Fruit fly (Drosophila melanogaster) whole organism, embryonic: ENCODE results near the gene CG43678.

Source experiments
- C15 ChIP-seq: fragments of 200-800 bp; sonication (Bioruptor generic); IDR thresholded peaks from 3 replicates; pipeline ENCODE4 v1.3.6; 2022; ENCODE audit warnings: missing biosample characterization, missing genetic modification characterization
- CG10462 ChIP-seq: fragments of 200-800 bp; sonication (Bioruptor generic); optimal IDR thresholded peaks from 2 replicates; lab custom pipeline; 2016; ENCODE audit warnings: missing biosample characterization, missing genetic modification characterization
- CG10543 ChIP-seq: fragments of 200-800 bp; sonication (Bioruptor generic); optimal IDR thresholded peaks from 3 replicates; lab custom pipeline; 2017; ENCODE audit warnings: missing biosample characterization, mild to moderate bottlenecking, missing genetic modification characterization, moderate library complexity
- CG11695 ChIP-seq: fragments of 200-800 bp; sonication (Bioruptor generic); IDR thresholded peaks from 3 replicates; pipeline ENCODE4 v1.3.6; 2022; ENCODE audit warnings: missing biosample characterization, missing genetic modification characterization
- CG11723 ChIP-seq: fragments of 200-800 bp; sonication (Bioruptor generic); optimal IDR thresholded peaks from 2 replicates; lab custom pipeline; 2017; ENCODE audit warnings: missing biosample characterization, mild to moderate bottlenecking, missing genetic modification characterization
- CG12744 ChIP-seq: fragments of 200-800 bp; sonication (Bioruptor generic); optimal IDR thresholded peaks from 2 replicates; lab custom pipeline; 2016; ENCODE audit warnings: missing biosample characterization, missing genetic modification characterization
- CG13894 ChIP-seq: fragments of 200-800 bp; sonication (Bioruptor generic); optimal IDR thresholded peaks from 3 replicates; lab custom pipeline; 2018; ENCODE audit warnings: missing biosample characterization, mild to moderate bottlenecking, missing genetic modification characterization, moderate library complexity
- CG1529 ChIP-seq: fragments of 200-800 bp; sonication (Bioruptor generic); optimal IDR thresholded peaks from 3 replicates; lab custom pipeline; 2018; ENCODE audit warnings: missing biosample characterization, missing genetic modification characterization
- CG16779 ChIP-seq: fragments of 200-800 bp; sonication (Bioruptor generic); IDR thresholded peaks from 2 replicates; pipeline ENCODE4 v1.3.6; 2022; ENCODE audit warnings: missing biosample characterization, missing genetic modification characterization
- CG16863 ChIP-seq: fragments of 200-800 bp; sonication (Bioruptor generic); optimal IDR thresholded peaks from 3 replicates; lab custom pipeline; 2016; ENCODE audit warnings: missing biosample characterization, missing genetic modification characterization
- CG17802 ChIP-seq: fragments of 200-800 bp; sonication (Bioruptor generic); optimal IDR thresholded peaks from 2 replicates; lab custom pipeline; 2018; ENCODE audit warnings: missing biosample characterization, mild to moderate bottlenecking, missing genetic modification characterization, moderate library complexity
- CG30020 ChIP-seq: fragments of 200-800 bp; optimal IDR thresholded peaks from 2 replicates; lab custom pipeline; 2019; ENCODE audit warnings: missing biosample characterization, mild to moderate bottlenecking, missing genetic modification characterization, moderate library complexity
- CG31365 ChIP-seq: fragments of 200-800 bp; sonication (Bioruptor generic); optimal IDR thresholded peaks from 2 replicates; lab custom pipeline; 2018; ENCODE audit warnings: missing biosample characterization, mild to moderate bottlenecking, missing genetic modification characterization
- CG34376 ChIP-seq: fragments of 200-800 bp; sonication (Bioruptor generic); optimal IDR thresholded peaks from 2 replicates; lab custom pipeline; 2018; ENCODE audit warnings: missing biosample characterization, mild to moderate bottlenecking, missing genetic modification characterization
- CG3995 ChIP-seq: fragments of 200-800 bp; sonication (Bioruptor generic); optimal IDR thresholded peaks from 3 replicates; lab custom pipeline; 2016; ENCODE audit warnings: missing biosample characterization, missing genetic modification characterization
- CG42726 ChIP-seq: fragments of 200-800 bp; sonication (Bioruptor generic); IDR thresholded peaks from 2 replicates; pipeline ENCODE4 v1.3.6; 2022; ENCODE audit warnings: missing biosample characterization, missing genetic modification characterization; ENCODE audit not compliant: partially characterized antibody
- CG4404 ChIP-seq: fragments of 200-800 bp; sonication (Bioruptor generic); IDR thresholded peaks from 2 replicates; pipeline ENCODE4 v1.3.6; 2022; ENCODE audit warnings: missing biosample characterization, missing genetic modification characterization
- CG4424 ChIP-seq: fragments of 200-800 bp; sonication (Bioruptor generic); optimal IDR thresholded peaks from 3 replicates; lab custom pipeline; 2016; ENCODE audit warnings: missing biosample characterization, missing genetic modification characterization
- CG6765 ChIP-seq: fragments of 200-800 bp; sonication (Bioruptor generic); optimal IDR thresholded peaks from 3 replicates; lab custom pipeline; 2017; ENCODE audit warnings: missing biosample characterization, mild to moderate bottlenecking, missing genetic modification characterization
- CG8089 ChIP-seq: fragments of 200-800 bp; sonication (Bioruptor generic); optimal IDR thresholded peaks from 3 replicates; lab custom pipeline; 2016; ENCODE audit warnings: missing biosample characterization, missing genetic modification characterization
- CHES-1-like ChIP-seq: fragments of 200-800 bp; sonication (Bioruptor generic); optimal IDR thresholded peaks from 2 replicates; lab custom pipeline; 2016; ENCODE audit warnings: missing biosample characterization, missing genetic modification characterization
- Dfd ChIP-seq, 2 experiments: fragments of >200 bp; optimal IDR thresholded peaks; 2 replicates each; lab custom pipeline; 2017; ENCODE audit warnings: missing biosample characterization in 2 of 2, missing genetic modification characterization in 2 of 2
- ERR ChIP-seq: fragments of 200-800 bp; sonication (Bioruptor generic); optimal IDR thresholded peaks from 2 replicates; lab custom pipeline; 2016; ENCODE audit warnings: missing biosample characterization, missing genetic modification characterization
- Hand ChIP-seq: fragments of 200-800 bp; sonication (Bioruptor generic); optimal IDR thresholded peaks from 2 replicates; lab custom pipeline; 2017; ENCODE audit warnings: mild to moderate bottlenecking, missing biosample characterization, missing genetic modification reagents, missing genetic modification characterization
- Lim3 ChIP-seq: fragments of 200-800 bp; sonication (Bioruptor generic); IDR thresholded peaks from 2 replicates; pipeline ENCODE4 v1.3.6; 2022; ENCODE audit warnings: missing biosample characterization, missing genetic modification characterization
- MESR4 ChIP-seq: fragments of 200-800 bp; sonication (Bioruptor generic); optimal IDR thresholded peaks from 2 replicates; lab custom pipeline; 2018; ENCODE audit warnings: missing biosample characterization, mild to moderate bottlenecking, missing genetic modification characterization, moderate library complexity
- NfI ChIP-seq: fragments of 200-800 bp; sonication (Bioruptor generic); optimal IDR thresholded peaks from 3 replicates; lab custom pipeline; 2018; ENCODE audit warnings: missing biosample characterization, mild to moderate bottlenecking, missing genetic modification characterization, moderate library complexity
- Six4 ChIP-seq: fragments of 200-800 bp; sonication (Bioruptor generic); optimal IDR thresholded peaks from 2 replicates; lab custom pipeline; 2016; ENCODE audit warnings: missing biosample characterization, missing genetic modification characterization
- Spps ChIP-seq: fragments of 200-800 bp; sonication (Bioruptor generic); optimal IDR thresholded peaks from 2 replicates; lab custom pipeline; 2018; ENCODE audit warnings: missing biosample characterization, mild to moderate bottlenecking, missing genetic modification characterization
- bbx ChIP-seq: fragments of 200-800 bp; sonication (Bioruptor generic); IDR thresholded peaks from 2 replicates; pipeline ENCODE4 v1.3.6; 2022; ENCODE audit warnings: missing biosample characterization, missing genetic modification characterization; ENCODE audit not compliant: partially characterized antibody
- bowl ChIP-seq: fragments of 200-800 bp; sonication (Bioruptor generic); IDR thresholded peaks from 2 replicates; pipeline ENCODE4 v1.3.6; 2022; ENCODE audit warnings: missing biosample characterization, missing genetic modification characterization
- crc ChIP-seq: fragments of 200-800 bp; sonication (Bioruptor generic); optimal IDR thresholded peaks from 2 replicates; lab custom pipeline; 2016; ENCODE audit warnings: missing biosample characterization, missing genetic modification characterization
- cwo ChIP-seq: fragments of 200-800 bp; sonication (Bioruptor generic); optimal IDR thresholded peaks from 3 replicates; lab custom pipeline; 2017; ENCODE audit warnings: missing biosample characterization, missing genetic modification characterization, mild to moderate bottlenecking, moderate library complexity, missing genetic modification reagents
- gem ChIP-seq: fragments of 200-800 bp; sonication (Bioruptor generic); optimal IDR thresholded peaks from 2 replicates; lab custom pipeline; 2019; ENCODE audit warnings: missing biosample characterization, mild to moderate bottlenecking, missing genetic modification characterization, moderate library complexity
- gro ChIP-seq: fragments of 200-800 bp; sonication (Bioruptor generic); optimal IDR thresholded peaks from 2 replicates; lab custom pipeline; 2016; ENCODE audit warnings: missing biosample characterization, missing genetic modification characterization
- hth ChIP-seq: fragments of >200 bp; optimal IDR thresholded peaks from 2 replicates; lab custom pipeline; 2017; ENCODE audit warnings: inconsistent platforms
- jing ChIP-seq: fragments of 200-800 bp; sonication (Bioruptor generic); optimal IDR thresholded peaks from 2 replicates; lab custom pipeline; 2018; ENCODE audit warnings: missing biosample characterization, mild to moderate bottlenecking, missing genetic modification characterization
- knrl ChIP-seq: fragments of 200-800 bp; sonication (Bioruptor generic); IDR thresholded peaks from 3 replicates; pipeline ENCODE4 v1.3.6; 2022; ENCODE audit warnings: missing biosample characterization, missing genetic modification characterization; ENCODE audit not compliant: partially characterized antibody
- nom ChIP-seq: fragments of 200-800 bp; sonication (Bioruptor generic); optimal IDR thresholded peaks from 2 replicates; lab custom pipeline; 2017; ENCODE audit warnings: missing biosample characterization, missing genetic modification characterization, mild to moderate bottlenecking, moderate library complexity, missing genetic modification reagents
- pan ChIP-seq, 4 experiments: fragments of >200 bp in 3 of 4; fragments of 200-800 bp in 1 of 4; sonication (Bioruptor generic) in 1 of 4; optimal IDR thresholded peaks in 3 of 4; IDR thresholded peaks in 1 of 4; 2 replicates each; pipeline versions ENCODE4 v1.3.6 to Lab custom; 2017 to 2022; ENCODE audit warnings: missing biosample characterization in 2 of 4, missing genetic modification characterization in 2 of 4, mixed read lengths in 1 of 4
- peb ChIP-seq: fragments of 200-800 bp; sonication (Bioruptor generic); IDR thresholded peaks from 2 replicates; pipeline ENCODE4 v1.3.6; 2022; ENCODE audit warnings: missing biosample characterization, missing genetic modification characterization
- run ChIP-seq: fragments of 200-800 bp; sonication (Bioruptor generic); optimal IDR thresholded peaks from 3 replicates; lab custom pipeline; 2018; ENCODE audit warnings: missing biosample characterization, mild to moderate bottlenecking, missing genetic modification characterization
- sima ChIP-seq: fragments of 200-800 bp; sonication (Bioruptor generic); optimal IDR thresholded peaks from 2 replicates; lab custom pipeline; 2016; ENCODE audit warnings: missing biosample characterization, missing genetic modification characterization
- so ChIP-seq: fragments of 200-800 bp; sonication (Bioruptor generic); IDR thresholded peaks from 3 replicates; pipeline ENCODE4 v1.3.6; 2022; ENCODE audit warnings: missing biosample characterization, missing genetic modification characterization
- toy ChIP-seq: fragments of 200-800 bp; sonication (Bioruptor generic); IDR thresholded peaks from 2 replicates; pipeline ENCODE4 v1.3.6; 2022; ENCODE audit warnings: missing biosample characterization, missing genetic modification characterization
- twi ChIP-seq: fragments of 200-800 bp; optimal IDR thresholded peaks from 2 replicates; lab custom pipeline; 2019; ENCODE audit warnings: missing biosample characterization, mild to moderate bottlenecking, missing genetic modification characterization, moderate library complexity
- unc-4 ChIP-seq: fragments of 200-800 bp; sonication (Bioruptor generic); IDR thresholded peaks from 2 replicates; pipeline ENCODE4 v1.3.6; 2022; ENCODE audit warnings: missing biosample characterization, missing genetic modification characterization; ENCODE audit not compliant: partially characterized antibody
- usp ChIP-seq: fragments of >200 bp; optimal IDR thresholded peaks from 2 replicates; lab custom pipeline; 2017; ENCODE audit warnings: missing biosample characterization, missing genetic modification characterization
- z ChIP-seq: fragments of 200-800 bp; sonication (Bioruptor generic); IDR thresholded peaks from 3 replicates; pipeline ENCODE4 v1.3.6; 2022; ENCODE audit warnings: missing biosample characterization, missing genetic modification characterization

CG43678 gene

DNA sequence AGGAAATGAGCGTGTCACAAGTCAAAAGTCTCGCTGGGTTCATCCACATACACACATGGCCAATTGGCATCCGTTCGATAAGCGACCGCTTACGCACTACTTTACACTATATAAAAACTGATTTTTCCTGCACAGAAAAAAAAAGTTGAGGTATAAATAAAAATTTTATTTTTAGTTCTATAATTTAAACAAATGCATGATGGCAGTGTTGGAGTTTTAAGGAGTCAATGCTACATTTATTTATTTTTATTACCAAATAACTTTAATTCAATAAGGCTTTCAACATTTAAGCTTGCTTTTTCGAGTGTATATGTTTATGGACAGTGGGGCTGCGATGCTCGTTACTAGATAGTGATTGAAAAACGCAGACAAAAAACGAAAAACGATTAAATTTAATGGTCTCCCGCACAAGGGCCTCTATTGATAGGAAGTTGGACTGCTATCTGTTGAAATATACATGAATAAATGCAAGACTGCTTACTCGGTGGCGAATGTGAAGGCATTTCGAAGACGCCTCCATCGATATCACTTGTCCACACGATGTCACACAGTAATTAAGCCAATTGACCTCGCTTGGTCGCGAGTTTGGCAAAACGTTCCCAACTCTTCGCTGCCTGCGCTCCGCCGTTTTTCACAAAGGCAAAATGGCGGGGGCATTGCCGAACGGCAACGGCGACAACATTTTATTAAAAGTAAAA is 37.5 kb downstream of the CG43678 start:
- TF ChIP-seq CG31365 (tag; lab: Kevin White, UChicago) (no peak), MESR4 (GFP tag; lab: Kevin White, UChicago) (no peak), Hand (GFP tag; lab: Kevin White, UChicago) (peak; percentile 27), knrl (GFP tag; lab: Robert Waterston, UW) (no peak), CG8089 (GFP tag; lab: Kevin White, UChicago) (no peak), Lim3 (GFP tag; lab: Robert Waterston, UW) (0 out of 2 replicates have a peak, but pooled peaks have one; percentile 63), CG34376 (GFP tag; lab: Kevin White, UChicago) (no peak), CG16863 (GFP tag; lab: Kevin White, UChicago) (peak; percentile 29), peb (0 out of 2 replicates have a peak, but pooled peaks have one; percentile 49), toy (GFP tag; lab: Robert Waterston, UW) (no peak), sima (GFP tag; lab: Kevin White, UChicago) (no peak), bowl (GFP tag; lab: Robert Waterston, UW) (no peak), NfI (GFP tag; lab: Kevin White, UChicago) (peak; percentile 37), usp (no peak), pan (optimal IDR thresholded peaks at IDR 0.05; lab: Kevin White, UChicago) (no peak), pan (GFP tag; optimal IDR thresholded peaks at IDR 0.05 in 1 of 2, IDR thresholded peaks at IDR 0.05 in 1 of 2) (peak in 1 of 2 experiments; percentile 84), run (tag; lab: Kevin White, UChicago) (peak; percentile 63), hth (lab: Kevin White, UChicago) (no peak), CG6765 (peak; percentile 9), jing (GFP tag; lab: Kevin White, UChicago) (peak; percentile 40), twi (tag; lab: Kevin White, UChicago) (peak; percentile 61), C15 (GFP tag; lab: Robert Waterston, UW) (no peak), Six4 (peak; percentile 66), CG10462 (GFP tag; lab: Kevin White, UChicago) (no peak), ERR (GFP tag; lab: Kevin White, UChicago) (no peak), bbx (GFP tag; lab: Robert Waterston, UW) (no peak), crc (GFP tag; lab: Kevin White, UChicago) (no peak), Dfd (GFP tag; optimal IDR thresholded peaks at IDR 0.05; lab: Kevin White, UChicago) (no peak), CG11695 (GFP tag; lab: Robert Waterston, UW) (peak; percentile 73), gem (tag; lab: Kevin White, UChicago) (peak; percentile 93), gro (no peak), nom (GFP tag; lab: Kevin White, UChicago) (peak; percentile 55), CG10543 (peak; percentile 7), CG4424 (GFP tag; lab: Kevin White, UChicago) (peak; percentile 78), CG4404 (GFP tag; lab: Robert Waterston, UW) (peak; percentile 50), CG3995 (no peak), Spps (tag; lab: Kevin White, UChicago) (peak; percentile 76), CG11723 (GFP tag; lab: Kevin White, UChicago) (peak; percentile 51), unc-4 (GFP tag; lab: Robert Waterston, UW) (no peak), so (GFP tag; lab: Robert Waterston, UW) (peak; percentile 69; the same call in 1 of the 3 replicates), CG1529 (GFP tag; lab: Kevin White, UChicago) (peak; percentile 53), CG16779 (GFP tag; lab: Robert Waterston, UW) (no peak), z (GFP tag; lab: Robert Waterston, UW) (no peak), cwo (GFP tag; lab: Kevin White, UChicago) (peak; percentile 67), CG30020 (peak; percentile 4), CG17802 (tag; lab: Kevin White, UChicago) (peak; percentile 22), CG12744 (no peak), CG42726 (GFP tag; lab: Robert Waterston, UW) (no peak), CG13894 (tag; lab: Kevin White, UChicago) (no peak), CHES-1-like (no peak)
